Worm (Caenorhabditis elegans): ENCODE measurements around the gene T02H6.7.

- TF ChIP-seq tbx-37 (GFP tag; conservative IDR thresholded peaks at IDR 0.05) (no peak), scrt-1 (GFP tag; IDR thresholded peaks at IDR 0.05) (no peak), sea-1 (GFP tag; conservative IDR thresholded peaks at IDR 0.05) (no peak), ama-1 (optimal IDR thresholded peaks at IDR 0.05) (no peak), flt-1 (GFP tag; IDR thresholded peaks at IDR 0.05) (no peak), hmg-4 (GFP tag; optimal IDR thresholded peaks at IDR 0.05) (no peak), B0310.2 (tag; optimal IDR thresholded peaks at IDR 0.05) (no peak), hmbx-1 (tag; optimal IDR thresholded peaks at IDR 0.05) (no peak), pes-1 (GFP tag; IDR thresholded peaks at IDR 0.05) (no peak)
These were observed 48.4 kb upstream of the T02H6.7 start, which contains the start of gene T04B8.1 for ce11 chrII:633984-634383.

Measured in whole organism, early embryonic.